Worm (Caenorhabditis elegans) whole organism, L4 larva: ENCODE results near the gene R01H2.1.

Experiments
- lim-7 ChIP-seq: fragments of 200-800 bp; sonication (Bioruptor generic); IDR thresholded peaks from 2 replicates; pipeline ENCODE4 v1.3.6; 2022; ENCODE audit warnings: missing genetic modification characterization, missing compliant biosample characterization
- lin-15B ChIP-seq: fragments of 150-350 bp; sonication (generic microtip); optimal IDR thresholded peaks from 3 replicates; lab custom pipeline; 2014; ENCODE audit warnings: missing biosample characterization, missing genetic modification characterization
- nhr-11 ChIP-seq: fragments of 150-350 bp; optimal IDR thresholded peaks from 2 replicates; lab custom pipeline; 2014; ENCODE audit warnings: missing biosample characterization, missing genetic modification characterization
- nhr-76 ChIP-seq: fragments of 150-350 bp; optimal IDR thresholded peaks from 2 replicates; lab custom pipeline; 2014; ENCODE audit warnings: missing biosample characterization, missing genetic modification characterization
- ztf-11 ChIP-seq: fragments of 150-350 bp; optimal IDR thresholded peaks from 2 replicates; lab custom pipeline; 2014; ENCODE audit warnings: missing biosample characterization, missing genetic modification characterization

- no peak for TF ChIP-seq nhr-11
- TF ChIP-seq nhr-76, result no peak
- TF ChIP-seq lin-15B (tag; lab: Kevin White, UChicago), result no peak
- no peak for TF ChIP-seq lim-7
- TF ChIP-seq ztf-11 (tag; lab: Kevin White, UChicago), result no peak
These were observed 7.3 kb downstream of the R01H2.1 start, which contains the start of gene tmem-17 for ce11 chrIII:7069981-7070380.
